Fruit fly (Drosophila melanogaster): ENCODE measurements around the gene CG7017.
A peak's percentile ranks its signal among the peaks of the same experiment; 100 is the strongest.

The CG7017 gene

dm6 chr3L:20195875-20196274 lies 16.0 kb downstream of the CG7017 start (continued):
- TF ChIP-seq Deaf1 (tag; optimal IDR thresholded peaks at IDR 0.05) (peak; percentile 14), CG7786 (GFP tag; optimal IDR thresholded peaks at IDR 0.05) (peak; percentile 24), NFAT (GFP tag; IDR thresholded peaks at IDR 0.05) (peak; percentile 31; the same call in 1 of the 2 replicates), Sry-δ (GFP tag; optimal IDR thresholded peaks at IDR 0.05) (peak; percentile 17), CG34422 (GFP tag; IDR thresholded peaks at IDR 0.05) (peak; percentile 64; the same call in 2 of the 3 replicates), CG1832 (GFP tag; optimal IDR thresholded peaks at IDR 0.05) (no peak), CTCF (GFP tag; optimal IDR thresholded peaks at IDR 0.05) (no peak), wdn (GFP tag; IDR thresholded peaks at IDR 0.05) (no peak), Dll (GFP tag; IDR thresholded peaks at IDR 0.05; ENCODE audit: partially characterized antibody) (no peak), esg (GFP tag; conservative IDR thresholded peaks at IDR 0.05) (peak; percentile 63), CG10366 (GFP tag; IDR thresholded peaks at IDR 0.05) (peak; percentile 71), Hey (tag; optimal IDR thresholded peaks at IDR 0.05) (no peak), CG4424 (GFP tag; optimal IDR thresholded peaks at IDR 0.05) (peak; percentile 66), tna (GFP tag; IDR thresholded peaks at IDR 0.05; ENCODE audit: partially characterized antibody) (no peak), CG12219 (GFP tag; optimal IDR thresholded peaks at IDR 0.05) (peak; percentile 65), hb (GFP tag; IDR thresholded peaks at IDR 0.05; ENCODE audit: partially characterized antibody) (no peak), Eip74EF (GFP tag; optimal IDR thresholded peaks at IDR 0.05) (peak in 1 of 2 experiments; percentile 51), hkb (optimal IDR thresholded peaks at IDR 0.05) (no peak), hkb (GFP tag; IDR thresholded peaks at IDR 0.05) (peak; percentile 72; the same call in 1 of the 2 replicates), lov (optimal IDR thresholded peaks at IDR 0.05) (no peak), lov (GFP tag; IDR thresholded peaks at IDR 0.05) (no peak), pzg (GFP tag; optimal IDR thresholded peaks at IDR 0.05) (no peak), CG17568 (GFP tag; optimal IDR thresholded peaks at IDR 0.05) (no peak), chn (GFP tag; optimal IDR thresholded peaks at IDR 0.05) (peak; percentile 40), sima (GFP tag; optimal IDR thresholded peaks at IDR 0.05) (no peak), Rx (GFP tag; IDR thresholded peaks at IDR 0.05) (peak; percentile 66), H2.0 (GFP tag; IDR thresholded peaks at IDR 0.05) (peak; percentile 70), sisA (GFP tag; IDR thresholded peaks at IDR 0.05) (peak; percentile 74), CG11398 (GFP tag; optimal IDR thresholded peaks at IDR 0.05) (no peak), CG1792 (GFP tag; optimal IDR thresholded peaks at IDR 0.05) (no peak), otp (GFP tag; IDR thresholded peaks at IDR 0.05) (peak; percentile 58; the same call in 1 of the 3 replicates), crp (GFP tag; optimal IDR thresholded peaks at IDR 0.05) (no peak), crol (GFP tag; IDR thresholded peaks at IDR 0.05) (no peak), seq (GFP tag; IDR thresholded peaks at IDR 0.05) (peak; percentile 42; the same call in 1 of the 2 replicates), CrebB (tag; optimal IDR thresholded peaks at IDR 0.05) (no peak), CG4820 (GFP tag; optimal IDR thresholded peaks at IDR 0.05) (peak; percentile 43), C15 (GFP tag; IDR thresholded peaks at IDR 0.05) (no peak), CG12391 (tag; optimal IDR thresholded peaks at IDR 0.05) (peak; percentile 62), her (GFP tag; optimal IDR thresholded peaks at IDR 0.05) (peak; percentile 1), gro (GFP tag; optimal IDR thresholded peaks at IDR 0.05) (no peak), Taf1 (GFP tag; IDR thresholded peaks at IDR 0.05) (no peak), BtbVII (GFP tag; optimal IDR thresholded peaks at IDR 0.05) (no peak), vfl (GFP tag; optimal IDR thresholded peaks at IDR 0.05) (no peak), Dek (tag; optimal IDR thresholded peaks at IDR 0.05) (no peak), trh (GFP tag; optimal IDR thresholded peaks at IDR 0.05) (no peak), CG15479 (GFP tag; optimal IDR thresholded peaks at IDR 0.05) (no peak), CG8944 (GFP tag; optimal IDR thresholded peaks at IDR 0.05) (peak; percentile 63), sens-2 (GFP tag; IDR thresholded peaks at IDR 0.05) (no peak), Stat92E (GFP tag; optimal IDR thresholded peaks at IDR 0.05) (no peak), gcm2 (GFP tag; optimal IDR thresholded peaks at IDR 0.05) (no peak), ems (GFP tag; optimal IDR thresholded peaks at IDR 0.05) (peak; percentile 54), CG2712 (tag; optimal IDR thresholded peaks at IDR 0.05) (peak; percentile 81)

Measured in whole organism, embryonic.